Worm (Caenorhabditis elegans): ENCODE data around the gene egl-47.

DNA sequence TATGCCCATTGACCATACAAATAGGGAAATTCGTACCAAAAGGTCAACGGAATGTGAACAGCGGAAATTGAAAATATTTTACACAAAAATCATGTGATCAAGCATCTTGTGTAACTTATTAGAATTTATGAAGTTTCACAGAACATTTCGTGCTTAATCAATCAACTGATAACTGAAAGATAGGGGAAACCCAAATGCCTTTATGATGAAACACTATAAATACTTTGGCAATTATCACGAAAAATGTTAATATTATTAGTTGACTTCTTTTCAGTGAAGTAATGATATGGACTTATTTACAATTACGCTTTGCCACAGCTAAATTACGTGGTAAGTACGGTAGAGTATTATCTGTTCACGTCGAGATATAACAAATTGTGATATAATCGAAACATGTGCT, 42.4 kb upstream of the egl-47 start:
- TF ChIP-seq F49E8.2 (tag; optimal IDR thresholded peaks at IDR 0.05; ENCODE audit: borderline replicate concordance) (no peak), tra-1 (GFP tag; IDR thresholded peaks at IDR 0.05) (no peak), zfp-2 (tag; optimal IDR thresholded peaks at IDR 0.05) (no peak), fos-1 (tag; optimal IDR thresholded peaks at IDR 0.05) (no peak), ZK337.2 (GFP tag; IDR thresholded peaks at IDR 0.05) (no peak), Y48G9A.11 (GFP tag; IDR thresholded peaks at IDR 0.05) (no peak), zag-1 (tag; optimal IDR thresholded peaks at IDR 0.05) (no peak), lin-13 (GFP tag; optimal IDR thresholded peaks at IDR 0.05) (no peak), lir-3 (tag; optimal IDR thresholded peaks at IDR 0.05) (no peak), hmg-1.1 (GFP tag; IDR thresholded peaks at IDR 0.05) (no peak), nhr-28 (tag; optimal IDR thresholded peaks at IDR 0.05) (peak; percentile 78), unc-39 (tag; optimal IDR thresholded peaks at IDR 0.05) (no peak), nhr-76 (tag; optimal IDR thresholded peaks at IDR 0.05) (no peak)

Measured in whole organism, L4 larva.